Fruit fly (Drosophila melanogaster) whole organism, wandering third instar larva: ENCODE data around the gene CG9928.

Experiments used
- Dif ChIP-seq: fragments of 200-275, 200-300 bp; sonication (Bioruptor generic); optimal IDR thresholded peaks from 2 replicates; lab custom pipeline; 2018; ENCODE audit warnings: missing biosample characterization, missing genetic modification characterization; ENCODE audit not compliant: partially characterized antibody
- HLH106 ChIP-seq: fragments of 200-800 bp; optimal IDR thresholded peaks from 3 replicates; lab custom pipeline; 2019; ENCODE audit warnings: missing biosample characterization, mild to moderate bottlenecking, missing genetic modification characterization, moderate library complexity
- Hnf4 ChIP-seq: fragments of 200-800 bp; sonication (Bioruptor generic); optimal IDR thresholded peaks from 2 replicates; lab custom pipeline; 2016; ENCODE audit warnings: missing biosample characterization, mild to moderate bottlenecking, missing genetic modification characterization
- OdsH ChIP-seq: fragments of 200-800 bp; sonication (Bioruptor generic); optimal IDR thresholded peaks from 2 replicates; lab custom pipeline; 2016; ENCODE audit warnings: missing biosample characterization, mild to moderate bottlenecking, missing genetic modification characterization
- Rel ChIP-seq, 2 experiments: fragments of 200-800 bp; sonication (Bioruptor generic) in 1 of 2; optimal IDR thresholded peaks; 2 replicates in 1 of 2; 3 replicates in 1 of 2; lab custom pipeline; 2016 to 2019; ENCODE audit warnings: mild to moderate bottlenecking in 2 of 2, missing biosample characterization in 2 of 2, missing genetic modification characterization in 2 of 2, moderate library complexity in 1 of 2
- jim ChIP-seq: fragments of 175-275, 200-325 bp; sonication (Bioruptor generic); optimal IDR thresholded peaks from 2 replicates; lab custom pipeline; 2016; ENCODE audit warnings: missing biosample characterization, mild to moderate bottlenecking, missing genetic modification characterization
- lola ChIP-seq: fragments of >200 bp; optimal IDR thresholded peaks from 2 replicates; lab custom pipeline; 2017; ENCODE audit warnings: missing biosample characterization, missing genetic modification characterization
- psq ChIP-seq: fragments of 200-800 bp; sonication (Bioruptor generic); optimal IDR thresholded peaks from 3 replicates; lab custom pipeline; 2017; ENCODE audit warnings: missing biosample characterization, mild to moderate bottlenecking, missing genetic modification characterization, moderate library complexity
- sv ChIP-seq: fragments of 200-800 bp; sonication (Bioruptor generic); optimal IDR thresholded peaks from 3 replicates; lab custom pipeline; 2016; ENCODE audit warnings: missing biosample characterization, missing genetic modification characterization

DNA sequence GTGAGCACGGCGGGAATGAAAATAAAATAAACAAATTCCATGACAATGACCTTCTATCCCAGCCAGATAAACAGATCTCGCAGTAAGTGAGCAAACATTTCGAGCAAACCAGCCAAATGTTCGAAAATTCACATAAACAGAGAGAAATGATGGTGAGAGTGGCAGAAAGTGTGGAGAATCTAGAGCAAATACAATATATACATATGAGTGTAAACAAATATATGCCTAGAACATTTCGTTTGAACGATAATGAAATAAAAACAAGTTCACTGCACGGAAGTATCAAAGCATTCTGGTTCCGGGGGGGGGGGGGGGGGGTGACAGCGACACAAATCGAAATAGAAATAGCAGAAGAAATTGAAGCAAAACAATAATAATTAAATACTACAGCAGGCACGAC lies 41.2 kb downstream of the CG9928 start:
- TF ChIP-seq OdsH (GFP tag; lab: Kevin White, UChicago) (no peak), jim (GFP tag; lab: Kevin White, UChicago) (no peak), psq (no peak), Dif (no peak), HLH106 (no peak), Rel (GFP tag; optimal IDR thresholded peaks at IDR 0.05; lab: Kevin White, UChicago) (no peak), Rel (tag; optimal IDR thresholded peaks at IDR 0.05; lab: Kevin White, UChicago) (no peak), sv (GFP tag; lab: Kevin White, UChicago) (no peak), Hnf4 (GFP tag; lab: Kevin White, UChicago) (no peak), lola (no peak)
